Fruit fly (Drosophila melanogaster): Measurements from ENCODE around the gene RpL36A.

The RpL36A gene

DNA sequence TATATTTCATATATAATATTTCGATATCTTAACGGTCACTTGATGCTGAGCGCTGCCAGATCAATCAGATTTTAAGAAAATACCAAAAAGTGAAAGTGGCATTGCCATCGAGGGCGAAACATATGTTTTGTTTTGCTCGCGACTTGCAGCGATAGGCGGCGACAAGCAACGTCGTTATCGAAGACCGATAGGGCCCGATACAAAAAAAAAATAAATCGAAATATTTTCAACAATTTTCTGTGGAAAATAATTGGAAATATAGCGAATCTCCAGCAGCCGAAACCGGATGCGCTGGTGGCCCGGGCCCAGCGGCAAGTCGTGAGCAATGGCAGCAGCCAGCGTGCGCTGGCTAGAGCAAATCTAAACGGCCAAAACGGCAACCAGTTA is 566 bp upstream of the RpL36A start, which contains the start of gene Megf8 (continued):
- peak; percentile 71; the same call in 1 of the 2 replicates for TF ChIP-seq vvl (GFP tag; IDR thresholded peaks at IDR 0.05)
- TF ChIP-seq z (GFP tag; IDR thresholded peaks at IDR 0.05): no peak
- TF ChIP-seq Scr (GFP tag; IDR thresholded peaks at IDR 0.05; ENCODE audit: partially characterized antibody): peak; percentile 12; the same call in 1 of the 2 replicates
- TF ChIP-seq Spps (tag; optimal IDR thresholded peaks at IDR 0.05): no peak
- peak; percentile 9 for TF ChIP-seq trem (tag; optimal IDR thresholded peaks at IDR 0.05)
- TF ChIP-seq CG33213 (GFP tag; optimal IDR thresholded peaks at IDR 0.05): no peak
- TF ChIP-seq nerfin-2 (GFP tag; IDR thresholded peaks at IDR 0.05; ENCODE audit: partially characterized antibody): peak; percentile 75
- TF ChIP-seq hkb (optimal IDR thresholded peaks at IDR 0.05): no peak
- TF ChIP-seq hkb (GFP tag; IDR thresholded peaks at IDR 0.05): no peak
- TF ChIP-seq Rfx (GFP tag; IDR thresholded peaks at IDR 0.05): 0 out of 2 replicates have a peak, but pooled peaks have one; percentile 23
- no peak for TF ChIP-seq Oaz (GFP tag; IDR thresholded peaks at IDR 0.05)
- TF ChIP-seq Blimp-1 (GFP tag; optimal IDR thresholded peaks at IDR 0.05): peak; percentile 100
- no peak for TF ChIP-seq Dad (GFP tag; optimal IDR thresholded peaks at IDR 0.05)
- TF ChIP-seq CG13287 (GFP tag; IDR thresholded peaks at IDR 0.05; ENCODE audit: partially characterized antibody): peak; percentile 60
- TF ChIP-seq CG42726 (GFP tag; IDR thresholded peaks at IDR 0.05; ENCODE audit: partially characterized antibody): peak; percentile 21; the same call in 1 of the 2 replicates
- TF ChIP-seq Myb (GFP tag; optimal IDR thresholded peaks at IDR 0.05): peak; percentile 81
- TF ChIP-seq Fer2 (tag; optimal IDR thresholded peaks at IDR 0.05): no peak
- no peak for TF ChIP-seq BEAF-32 (GFP tag; optimal IDR thresholded peaks at IDR 0.05)
- no peak for TF ChIP-seq Hey (tag; optimal IDR thresholded peaks at IDR 0.05)
- TF ChIP-seq wek (GFP tag; optimal IDR thresholded peaks at IDR 0.05): no peak
- peak; percentile 28 for TF ChIP-seq pzg (GFP tag; optimal IDR thresholded peaks at IDR 0.05)
- no peak for TF ChIP-seq CG10209 (GFP tag; optimal IDR thresholded peaks at IDR 0.05)
- TF ChIP-seq mld (GFP tag; IDR thresholded peaks at IDR 0.05; ENCODE audit: partially characterized antibody): peak; percentile 47; the same call in 1 of the 3 replicates
- peak; percentile 72 for TF ChIP-seq tna (GFP tag; IDR thresholded peaks at IDR 0.05; ENCODE audit: partially characterized antibody)
- no peak for TF ChIP-seq CG10543 (GFP tag; optimal IDR thresholded peaks at IDR 0.05)
- TF ChIP-seq crp (GFP tag; optimal IDR thresholded peaks at IDR 0.05): peak; percentile 48 to 90
- TF ChIP-seq CG15073 (GFP tag; optimal IDR thresholded peaks at IDR 0.05): no peak
- TF ChIP-seq CG15601 (tag; optimal IDR thresholded peaks at IDR 0.05): no peak
- peak; percentile 83; the same call in 2 of the 3 replicates for TF ChIP-seq CG7963 (GFP tag; IDR thresholded peaks at IDR 0.05; ENCODE audit: partially characterized antibody)
- no peak for TF ChIP-seq CG10462 (GFP tag; optimal IDR thresholded peaks at IDR 0.05)
- TF ChIP-seq CG34422 (GFP tag; IDR thresholded peaks at IDR 0.05): 0 out of 3 replicates have a peak, but pooled peaks have one; percentile 8
- TF ChIP-seq CG4707 (GFP tag; optimal IDR thresholded peaks at IDR 0.05): no peak
- TF ChIP-seq CG4617 (GFP tag; optimal IDR thresholded peaks at IDR 0.05; ENCODE audit: borderline replicate concordance): peak; percentile 35
- TF ChIP-seq MESR4 (GFP tag; optimal IDR thresholded peaks at IDR 0.05): peak; percentile 77
- peak; percentile 78; the same call in 2 of the 3 replicates for TF ChIP-seq Opbp (GFP tag; IDR thresholded peaks at IDR 0.05; ENCODE audit: partially characterized antibody)
- TF ChIP-seq zen2 (GFP tag; IDR thresholded peaks at IDR 0.05; ENCODE audit: partially characterized antibody): peak; percentile 84
- peak; percentile 73 for TF ChIP-seq YL-1 (GFP tag; optimal IDR thresholded peaks at IDR 0.05)
- TF ChIP-seq unc-4 (GFP tag; IDR thresholded peaks at IDR 0.05; ENCODE audit: partially characterized antibody): peak; percentile 53; the same call in 1 of the 2 replicates
- no peak for TF ChIP-seq Hmr (GFP tag; optimal IDR thresholded peaks at IDR 0.05)
- no peak for TF ChIP-seq CG9727 (GFP tag; optimal IDR thresholded peaks at IDR 0.05)
- TF ChIP-seq gce (GFP tag; IDR thresholded peaks at IDR 0.05): no peak
- peak; percentile 31; the same call in 1 of the 3 replicates for TF ChIP-seq Doc3 (GFP tag; IDR thresholded peaks at IDR 0.05; ENCODE audit: partially characterized antibody)
- TF ChIP-seq sna (GFP tag; IDR thresholded peaks at IDR 0.05; ENCODE audit: partially characterized antibody): peak; percentile 55
- peak; percentile 74 for TF ChIP-seq CG6791 (GFP tag; IDR thresholded peaks at IDR 0.05; ENCODE audit: partially characterized antibody)
- no peak for TF ChIP-seq CG17612 (GFP tag; IDR thresholded peaks at IDR 0.05)
- peak; percentile 75 for TF ChIP-seq HLH4C (GFP tag; IDR thresholded peaks at IDR 0.05; ENCODE audit: partially characterized antibody)
- no peak for TF ChIP-seq CG31388 (GFP tag; optimal IDR thresholded peaks at IDR 0.05)
- TF ChIP-seq CG16813 (GFP tag; IDR thresholded peaks at IDR 0.05; ENCODE audit: partially characterized antibody): peak; percentile 5; the same call in 2 of the 3 replicates
